Worm (Caenorhabditis elegans) whole organism, L1 larva: Measurements from ENCODE around the gene ech-3.

ENCODE experiments used
- F16B12.6 ChIP-seq: fragments of 150-350 bp; optimal IDR thresholded peaks from 2 replicates; lab custom pipeline; 2014; ENCODE audit warnings: missing biosample characterization, missing genetic modification characterization
- Y116A8C.19 ChIP-seq: sonication (generic microtip); optimal IDR thresholded peaks from 2 replicates; lab custom pipeline; 2016; ENCODE audit warnings: missing compliant biosample characterization, missing genetic modification characterization, borderline replicate concordance
- ama-1 ChIP-seq: fragments of 150-350 bp; optimal IDR thresholded peaks from 2 replicates; lab custom pipeline; 2014
- ceh-8 ChIP-seq: fragments of 200-800 bp; sonication (Bioruptor generic); optimal IDR thresholded peaks from 2 replicates; lab custom pipeline; 2018; ENCODE audit warnings: mild to moderate bottlenecking, missing genetic modification characterization, moderate library complexity, missing compliant biosample characterization
- ceh-88 ChIP-seq: fragments of 200-800 bp; sonication (Bioruptor generic); IDR thresholded peaks from 2 replicates; pipeline ENCODE4 v1.3.6; 2022; ENCODE audit warnings: missing genetic modification characterization, missing compliant biosample characterization
- ces-1 ChIP-seq: fragments of 150-350 bp; optimal IDR thresholded peaks from 2 replicates; lab custom pipeline; 2014; ENCODE audit warnings: missing biosample characterization, missing genetic modification reagents, missing genetic modification characterization
- dsc-1 ChIP-seq: sonication (generic microtip); optimal IDR thresholded peaks from 2 replicates; lab custom pipeline; 2016; ENCODE audit warnings: mild to moderate bottlenecking, missing genetic modification characterization, missing compliant biosample characterization
- efl-3 ChIP-seq: fragments of 200-800 bp; sonication (Bioruptor generic); optimal IDR thresholded peaks from 2 replicates; lab custom pipeline; 2018; ENCODE audit warnings: mild to moderate bottlenecking, missing genetic modification characterization, missing compliant biosample characterization
- egl-27 ChIP-seq, 2 experiments: fragments of 150-350 bp in 1 of 2; sonication (generic microtip); optimal IDR thresholded peaks; 3 replicates each; lab custom pipeline; 2017 to 2018; ENCODE audit warnings: missing biosample characterization in 2 of 2, missing genetic modification characterization in 2 of 2, missing genetic modification reagents in 2 of 2
- elt-2 ChIP-seq: sonication (generic microtip); optimal IDR thresholded peaks from 2 replicates; lab custom pipeline; 2016; ENCODE audit warnings: missing genetic modification characterization, mild to moderate bottlenecking, inconsistent platforms, missing compliant biosample characterization, missing genetic modification reagents
- fkh-10 ChIP-seq: sonication (generic microtip); optimal IDR thresholded peaks from 2 replicates; lab custom pipeline; 2017; ENCODE audit warnings: missing biosample characterization, missing genetic modification reagents, missing genetic modification characterization
- fkh-4 ChIP-seq: sonication (generic microtip); optimal IDR thresholded peaks from 2 replicates; lab custom pipeline; 2016; ENCODE audit warnings: missing compliant biosample characterization, missing genetic modification characterization, borderline replicate concordance
- grh-1 ChIP-seq: fragments of 200-800 bp; sonication (Bioruptor generic); IDR thresholded peaks from 2 replicates; pipeline ENCODE4 v1.3.6; 2022; ENCODE audit warnings: missing genetic modification reagents, missing genetic modification characterization, missing compliant biosample characterization
- isw-1 ChIP-seq: fragments of 200-800 bp; sonication (Bioruptor generic); IDR thresholded peaks from 2 replicates; pipeline ENCODE4 v1.3.6; 2022; ENCODE audit warnings: missing genetic modification characterization, missing compliant biosample characterization
- jun-1 ChIP-seq: fragments of 150-350 bp; optimal IDR thresholded peaks from 2 replicates; lab custom pipeline; 2014; ENCODE audit warnings: missing biosample characterization, missing genetic modification reagents, missing genetic modification characterization
- lin-13 ChIP-seq: fragments of 150-350 bp; optimal IDR thresholded peaks from 2 replicates; lab custom pipeline; 2014; ENCODE audit warnings: missing biosample characterization, missing genetic modification reagents, missing genetic modification characterization
- lin-14 ChIP-seq: fragments of 200-800 bp; sonication (Bioruptor generic); optimal IDR thresholded peaks from 2 replicates; lab custom pipeline; 2018; ENCODE audit warnings: mild to moderate bottlenecking, missing genetic modification characterization, moderate library complexity, missing compliant biosample characterization
- lin-15B ChIP-seq: fragments of 150-350 bp; sonication (generic microtip); optimal IDR thresholded peaks from 3 replicates; lab custom pipeline; 2014; ENCODE audit warnings: missing biosample characterization, missing genetic modification characterization
- lin-35 ChIP-seq, 2 experiments: fragments of 150-350 bp; optimal IDR thresholded peaks; 2 replicates each; lab custom pipeline; 2014; ENCODE audit warnings: missing biosample characterization in 2 of 2, missing genetic modification characterization in 2 of 2, missing genetic modification reagents in 2 of 2
- mab-9 ChIP-seq: fragments of 200-800 bp; sonication (Bioruptor generic); IDR thresholded peaks from 2 replicates; pipeline ENCODE4 v1.3.6; 2022; ENCODE audit warnings: missing genetic modification reagents, missing genetic modification characterization, missing compliant biosample characterization
- nhr-19 ChIP-seq: fragments of 200-800 bp; sonication (Bioruptor generic); conservative IDR thresholded peaks from 2 replicates; pipeline ENCODE4 v1.3.6; 2022; ENCODE audit warnings: missing genetic modification characterization, missing compliant biosample characterization
- nhr-47 ChIP-seq: sonication (generic microtip); optimal IDR thresholded peaks from 2 replicates; lab custom pipeline; 2016; ENCODE audit warnings: mild to moderate bottlenecking, missing genetic modification characterization, moderate library complexity, missing compliant biosample characterization
- nhr-71 ChIP-seq: sonication (generic microtip); optimal IDR thresholded peaks from 2 replicates; lab custom pipeline; 2016; ENCODE audit warnings: mild to moderate bottlenecking, missing genetic modification characterization, moderate library complexity, missing compliant biosample characterization
- nhr-76 ChIP-seq: sonication (generic microtip); optimal IDR thresholded peaks from 2 replicates; lab custom pipeline; 2017; ENCODE audit warnings: missing biosample characterization, missing genetic modification characterization
- pax-3 ChIP-seq: fragments of 200-800 bp; sonication (Bioruptor generic); optimal IDR thresholded peaks from 2 replicates; lab custom pipeline; 2018; ENCODE audit warnings: mild to moderate bottlenecking, missing genetic modification characterization, moderate library complexity, missing compliant biosample characterization
- rnt-1 ChIP-seq: sonication (generic microtip); optimal IDR thresholded peaks from 2 replicates; lab custom pipeline; 2016; ENCODE audit warnings: mild to moderate bottlenecking, missing genetic modification characterization, moderate library complexity, missing compliant biosample characterization
- snpc-4 ChIP-seq: fragments of 150-350 bp; optimal IDR thresholded peaks from 2 replicates; lab custom pipeline; 2014; ENCODE audit warnings: missing biosample characterization, missing genetic modification characterization
- snu-23 ChIP-seq: sonication (generic microtip); optimal IDR thresholded peaks from 2 replicates; lab custom pipeline; 2016; ENCODE audit warnings: missing genetic modification characterization, missing compliant biosample characterization
- swsn-7 ChIP-seq: sonication (generic microtip); optimal IDR thresholded peaks from 2 replicates; lab custom pipeline; 2016; ENCODE audit warnings: missing genetic modification characterization, missing compliant biosample characterization
- tbx-2 ChIP-seq: sonication (generic microtip); optimal IDR thresholded peaks from 2 replicates; lab custom pipeline; 2016; ENCODE audit warnings: missing genetic modification characterization, missing compliant biosample characterization
- unc-130 ChIP-seq: fragments of 150-350 bp; optimal IDR thresholded peaks from 2 replicates; lab custom pipeline; 2017; ENCODE audit warnings: missing biosample characterization, missing genetic modification characterization, inconsistent platforms
- unc-86 ChIP-seq: sonication (generic microtip); optimal IDR thresholded peaks from 2 replicates; lab custom pipeline; 2016; ENCODE audit warnings: missing genetic modification characterization, missing compliant biosample characterization
- zag-1 ChIP-seq: fragments of 150-350 bp; optimal IDR thresholded peaks from 2 replicates; lab custom pipeline; 2014; ENCODE audit warnings: missing biosample characterization, missing genetic modification characterization

ech-3 gene

ce11 chrV:8067800-8068199 lies 45.8 kb downstream of the ech-3 start, which contains the start of gene str-140:
Gene str-140 (minus strand): TSS chrV:8067900.
- TF ChIP-seq fkh-10 (GFP tag; lab: Kevin White, UChicago) (no peak), lin-14 (GFP tag; lab: Kevin White, UChicago) (no peak), ceh-8 (GFP tag; lab: Kevin White, UChicago) (no peak), lin-13 (GFP tag; lab: Kevin White, UChicago) (no peak), nhr-76 (tag; lab: Kevin White, UChicago) (no peak), F16B12.6 (tag; lab: Kevin White, UChicago) (no peak), tbx-2 (tag; lab: Kevin White, UChicago) (no peak), unc-130 (tag; lab: Kevin White, UChicago) (no peak), nhr-19 (GFP tag; lab: Robert Waterston, UW) (no peak), pax-3 (tag; lab: Kevin White, UChicago) (no peak), nhr-71 (tag; lab: Kevin White, UChicago) (no peak), snu-23 (GFP tag; lab: Kevin White, UChicago) (no peak)

ce11 chrV:8069637-8070036 lies 47.6 kb downstream of the ech-3 start, which contains the start of gene str-143:
Gene str-143 (minus strand): TSS chrV:8069737.
- TF ChIP-seq pax-3 (tag; lab: Kevin White, UChicago), result no peak
- no peak for TF ChIP-seq grh-1 (GFP tag; lab: Robert Waterston, UW)
- no peak for TF ChIP-seq isw-1 (GFP tag; lab: Robert Waterston, UW)
- TF ChIP-seq snpc-4 (tag; lab: Kevin White, UChicago), result no peak
- no peak for TF ChIP-seq Y116A8C.19
- no peak for TF ChIP-seq tbx-2 (tag; lab: Kevin White, UChicago)
- TF ChIP-seq ceh-88 (GFP tag; lab: Robert Waterston, UW), result no peak
- TF ChIP-seq zag-1, result no peak
- no peak for TF ChIP-seq mab-9 (GFP tag; lab: Robert Waterston, UW)
- no peak for TF ChIP-seq nhr-47
- TF ChIP-seq jun-1 (tag; lab: Kevin White, UChicago), result no peak
- no peak for TF ChIP-seq efl-3 (GFP tag; lab: Kevin White, UChicago)
- no peak for TF ChIP-seq lin-13 (GFP tag; lab: Kevin White, UChicago)
- no peak for TF ChIP-seq fkh-4 (tag; lab: Kevin White, UChicago)
- no peak for TF ChIP-seq elt-2
- no peak for TF ChIP-seq lin-15B
- TF ChIP-seq swsn-7 (tag; lab: Kevin White, UChicago), result no peak
- no peak for TF ChIP-seq ces-1 (GFP tag; lab: Kevin White, UChicago)
- TF ChIP-seq egl-27 (tag; optimal IDR thresholded peaks at IDR 0.05; lab: Kevin White, UChicago), result no peak

ce11 chrV:8072047-8072446 lies 50.0 kb downstream of the ech-3 start, which contains the start of gene str-144:
Gene str-144 (minus strand): TSS chrV:8072147.
- TF ChIP-seq nhr-71 (tag; lab: Kevin White, UChicago) (no peak), lin-35 (GFP tag; optimal IDR thresholded peaks at IDR 0.05; lab: Kevin White, UChicago) (no peak), unc-86 (tag; lab: Kevin White, UChicago) (no peak), dsc-1 (tag; lab: Kevin White, UChicago) (peak; percentile 15), rnt-1 (tag; lab: Kevin White, UChicago) (no peak), ama-1 (lab: Kevin White, UChicago) (no peak)
- TF ChIP-seq, all 84 proteins: peak for 1
